Worm (Caenorhabditis elegans): Measurements from ENCODE around the gene F45D3.3.
A peak's percentile ranks its signal among the peaks of the same experiment; 100 is the strongest.

DNA sequence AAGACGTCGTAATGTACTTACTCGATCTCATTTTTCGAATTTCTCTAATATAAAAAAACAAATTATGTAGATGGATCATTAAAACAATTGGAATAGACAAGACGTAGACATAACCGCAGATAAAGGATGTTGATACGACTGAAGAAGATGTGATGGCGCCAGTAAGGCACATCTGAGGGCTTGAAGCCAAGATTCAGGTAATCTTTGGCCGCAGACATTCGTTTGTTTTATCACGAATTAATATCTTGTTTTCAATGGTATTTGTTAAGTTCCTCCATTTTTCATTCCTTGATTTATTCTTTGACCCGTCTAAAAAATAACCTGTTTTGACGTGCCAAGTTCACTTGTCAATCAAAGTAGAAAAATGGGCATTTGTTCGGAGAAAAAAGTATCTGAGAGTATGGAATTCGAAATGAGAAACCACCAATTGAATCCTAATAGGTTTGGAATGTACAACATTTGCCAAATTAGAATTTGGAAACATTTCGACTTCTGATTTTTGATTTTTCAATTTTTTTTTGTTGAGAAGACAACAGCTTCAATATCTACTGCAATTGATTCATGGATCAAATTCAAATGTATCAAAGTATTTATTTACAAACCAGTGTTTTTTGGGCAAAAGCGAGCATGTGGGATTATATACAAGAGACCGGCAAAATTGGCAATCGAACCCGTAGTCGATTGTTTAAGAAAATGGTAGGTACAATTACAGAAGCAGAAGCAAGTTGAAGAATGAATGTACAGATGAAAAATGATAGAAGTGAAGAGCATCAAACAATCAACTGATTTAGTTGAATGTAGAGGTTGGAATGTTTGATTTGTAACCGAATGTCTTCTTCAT, 1.7 kb upstream of the F45D3.3 start:
- TF ChIP-seq C17E4.6 (GFP tag; IDR thresholded peaks at IDR 0.05), result no peak
- no peak for TF ChIP-seq nfya-1 (tag; optimal IDR thresholded peaks at IDR 0.05; ENCODE audit: borderline replicate concordance, insufficient read depth)
- TF ChIP-seq ceh-40 (GFP tag; IDR thresholded peaks at IDR 0.05), result no peak
- TF ChIP-seq mxl-1 (tag; optimal IDR thresholded peaks at IDR 0.05), result no peak
- no peak for TF ChIP-seq dpl-1 (GFP tag; optimal IDR thresholded peaks at IDR 0.05)
- TF ChIP-seq B0019.2 (GFP tag; conservative IDR thresholded peaks at IDR 0.05), result no peak
- TF ChIP-seq K11D2.4 (GFP tag; IDR thresholded peaks at IDR 0.05), result peak; percentile 65
- TF ChIP-seq nfyb-1 (GFP tag; IDR thresholded peaks at IDR 0.05), result no peak
- TF ChIP-seq ztf-6 (GFP tag; IDR thresholded peaks at IDR 0.05), result no peak
- TF ChIP-seq hmg-20 (GFP tag; IDR thresholded peaks at IDR 0.05), result no peak
- TF ChIP-seq ztf-25 (GFP tag; IDR thresholded peaks at IDR 0.05), result no peak
- no peak for TF ChIP-seq pha-4 (tag; optimal IDR thresholded peaks at IDR 0.05)
- TF ChIP-seq lsy-27 (tag; optimal IDR thresholded peaks at IDR 0.05; ENCODE audit: borderline replicate concordance, insufficient read depth), result no peak
- TF ChIP-seq lin-35 (GFP tag; optimal IDR thresholded peaks at IDR 0.05), result no peak

All from whole organism, young adult.